Fruit fly (Drosophila melanogaster) whole organism, embryonic: ENCODE data around the gene RpS15Aa.

Experiments
- Atf6 ChIP-seq: fragments of 200-800 bp; sonication (Bioruptor generic); IDR thresholded peaks from 2 replicates; pipeline ENCODE4 v1.3.6; 2022; ENCODE audit warnings: missing biosample characterization, missing genetic modification characterization
- BEAF-32 ChIP-seq: fragments of 200-800 bp; sonication (Bioruptor generic); optimal IDR thresholded peaks from 3 replicates; lab custom pipeline; 2017; ENCODE audit warnings: missing biosample characterization, missing genetic modification characterization, mild to moderate bottlenecking, moderate library complexity, missing genetic modification reagents
- CG10267 ChIP-seq: fragments of 200-800 bp; sonication (Bioruptor generic); optimal IDR thresholded peaks from 2 replicates; lab custom pipeline; 2018; ENCODE audit warnings: missing biosample characterization, mild to moderate bottlenecking, missing genetic modification characterization, moderate library complexity
- CG14050 ChIP-seq: fragments of 200-800 bp; sonication (Bioruptor generic); IDR thresholded peaks from 3 replicates; pipeline ENCODE4 v1.3.6; 2022; ENCODE audit warnings: missing biosample characterization, missing genetic modification characterization
- CG15514 ChIP-seq: fragments of 200-800 bp; sonication (Bioruptor generic); optimal IDR thresholded peaks from 3 replicates; lab custom pipeline; 2017; ENCODE audit warnings: missing biosample characterization, missing genetic modification characterization, mild to moderate bottlenecking, moderate library complexity, missing genetic modification reagents
- CG16813 ChIP-seq: fragments of 200-800 bp; sonication (Bioruptor generic); IDR thresholded peaks from 3 replicates; pipeline ENCODE4 v1.3.6; 2022; ENCODE audit warnings: missing biosample characterization, missing genetic modification characterization; ENCODE audit not compliant: partially characterized antibody
- CG17328 ChIP-seq: fragments of 200-800 bp; sonication (Bioruptor generic); IDR thresholded peaks from 2 replicates; pipeline ENCODE4 v1.3.6; 2022; ENCODE audit warnings: missing biosample characterization, missing genetic modification characterization
- CG18262 ChIP-seq: fragments of 200-800 bp; optimal IDR thresholded peaks from 3 replicates; lab custom pipeline; 2019; ENCODE audit warnings: missing biosample characterization, mild to moderate bottlenecking, missing genetic modification characterization, moderate library complexity
- CG30020 ChIP-seq: fragments of 200-800 bp; optimal IDR thresholded peaks from 2 replicates; lab custom pipeline; 2019; ENCODE audit warnings: missing biosample characterization, mild to moderate bottlenecking, missing genetic modification characterization, moderate library complexity
- CG31224 ChIP-seq: fragments of 200-800 bp; sonication (Bioruptor generic); IDR thresholded peaks from 2 replicates; pipeline ENCODE4 v1.3.6; 2022; ENCODE audit warnings: missing biosample characterization, missing genetic modification characterization
- CG34224 ChIP-seq: fragments of 200-800 bp; sonication (Bioruptor generic); IDR thresholded peaks from 3 replicates; pipeline ENCODE4 v1.3.6; 2022; ENCODE audit warnings: missing biosample characterization, missing genetic modification characterization; ENCODE audit not compliant: partially characterized antibody
- CG6272 ChIP-seq: fragments of 200-800 bp; sonication (Bioruptor generic); IDR thresholded peaks from 2 replicates; pipeline ENCODE4 v1.3.6; 2022; ENCODE audit warnings: missing biosample characterization, missing genetic modification characterization
- CG7372 ChIP-seq: fragments of 200-800 bp; sonication (Bioruptor generic); IDR thresholded peaks from 2 replicates; pipeline ENCODE4 v1.3.6; 2022; ENCODE audit warnings: missing biosample characterization, missing genetic modification characterization
- CG7556 ChIP-seq: fragments of 200-800 bp; sonication (Bioruptor generic); optimal IDR thresholded peaks from 2 replicates; lab custom pipeline; 2017; ENCODE audit warnings: missing biosample characterization, mild to moderate bottlenecking, missing genetic modification characterization
- CG7839 ChIP-seq: fragments of 200-800 bp; sonication (Bioruptor generic); optimal IDR thresholded peaks from 3 replicates; lab custom pipeline; 2018; ENCODE audit warnings: missing biosample characterization, mild to moderate bottlenecking, missing genetic modification characterization, moderate library complexity
- CG8290 ChIP-seq, 3 experiments: fragments of 200-800 bp; sonication (Bioruptor generic); optimal IDR thresholded peaks; 2 replicates each; lab custom pipeline; 2016 to 2019; ENCODE audit warnings: missing biosample characterization in 3 of 3, missing genetic modification characterization in 3 of 3, mild to moderate bottlenecking in 2 of 3, moderate library complexity in 1 of 3
- CG9727 ChIP-seq: fragments of 200-800 bp; sonication (Bioruptor generic); optimal IDR thresholded peaks from 3 replicates; lab custom pipeline; 2017; ENCODE audit warnings: missing biosample characterization, mild to moderate bottlenecking, missing genetic modification characterization
- CG9797 ChIP-seq: fragments of 200-800 bp; sonication (Bioruptor generic); optimal IDR thresholded peaks from 3 replicates; lab custom pipeline; 2018; ENCODE audit warnings: missing biosample characterization, mild to moderate bottlenecking, missing genetic modification characterization
- CG9817 ChIP-seq: fragments of 200-800 bp; sonication (Bioruptor generic); optimal IDR thresholded peaks from 2 replicates; lab custom pipeline; 2018; ENCODE audit warnings: missing biosample characterization, mild to moderate bottlenecking, missing genetic modification characterization, moderate library complexity
- CG9932 ChIP-seq: fragments of 200-800 bp; sonication (Bioruptor generic); IDR thresholded peaks from 2 replicates; pipeline ENCODE4 v1.3.6; 2022; ENCODE audit warnings: missing biosample characterization, missing genetic modification characterization
- Chrac-16 ChIP-seq: fragments of 200-800 bp; sonication (Bioruptor generic); optimal IDR thresholded peaks from 3 replicates; lab custom pipeline; 2016; ENCODE audit warnings: missing biosample characterization, missing genetic modification characterization
- CoRest ChIP-seq: fragments of 200-800 bp; sonication (Bioruptor generic); optimal IDR thresholded peaks from 3 replicates; lab custom pipeline; 2018; ENCODE audit warnings: missing biosample characterization, mild to moderate bottlenecking, missing genetic modification characterization, moderate library complexity
- Dek ChIP-seq: fragments of 200-800 bp; sonication (Bioruptor generic); optimal IDR thresholded peaks from 3 replicates; lab custom pipeline; 2019; ENCODE audit warnings: missing biosample characterization, mild to moderate bottlenecking, missing genetic modification characterization, moderate library complexity
- Elba2 ChIP-seq: fragments of 200-800 bp; sonication (Bioruptor generic); optimal IDR thresholded peaks from 3 replicates; lab custom pipeline; 2016; ENCODE audit warnings: missing biosample characterization, missing genetic modification characterization
- Fer3 ChIP-seq: fragments of 200-800 bp; sonication (Bioruptor generic); optimal IDR thresholded peaks from 2 replicates; lab custom pipeline; 2018; ENCODE audit warnings: missing biosample characterization, mild to moderate bottlenecking, missing genetic modification characterization, moderate library complexity
- Kr ChIP-seq: fragments of 200-800 bp; sonication (Bioruptor generic); optimal IDR thresholded peaks from 2 replicates; lab custom pipeline; 2017; ENCODE audit warnings: missing biosample characterization, mild to moderate bottlenecking, missing genetic modification characterization
- MBD-R2 ChIP-seq: fragments of 200-800 bp; sonication (Bioruptor generic); IDR thresholded peaks from 2 replicates; pipeline ENCODE4 v1.3.6; 2022; ENCODE audit warnings: missing biosample characterization, missing genetic modification characterization
- Med ChIP-seq: fragments of 200-800 bp; sonication (Bioruptor generic); peaks from one replicate; lab custom pipeline; 2016; ENCODE audit warnings: missing biosample characterization, missing genetic modification characterization, mild to moderate bottlenecking, inconsistent platforms, moderate library complexity
- Nf-YB ChIP-seq: fragments of 200-800 bp; sonication (Bioruptor generic); optimal IDR thresholded peaks from 3 replicates; lab custom pipeline; 2019; ENCODE audit warnings: missing biosample characterization, mild to moderate bottlenecking, missing genetic modification characterization, moderate library complexity
- Nf-YC ChIP-seq: fragments of 200-800 bp; optimal IDR thresholded peaks from 3 replicates; lab custom pipeline; 2019; ENCODE audit warnings: missing biosample characterization, mild to moderate bottlenecking, missing genetic modification characterization, moderate library complexity
- Ptx1 ChIP-seq: fragments of 200-800 bp; sonication (Bioruptor generic); IDR thresholded peaks from 2 replicates; pipeline ENCODE4 v1.3.6; 2022; ENCODE audit warnings: missing biosample characterization, missing genetic modification characterization
- Scr ChIP-seq: fragments of 200-800 bp; sonication (Bioruptor generic); IDR thresholded peaks from 2 replicates; pipeline ENCODE4 v1.3.6; 2022; ENCODE audit warnings: missing biosample characterization, missing genetic modification characterization; ENCODE audit not compliant: partially characterized antibody
- Sox102F ChIP-seq: fragments of 200-800 bp; sonication (Bioruptor generic); optimal IDR thresholded peaks from 2 replicates; lab custom pipeline; 2018; ENCODE audit warnings: missing biosample characterization, mild to moderate bottlenecking, missing genetic modification characterization, moderate library complexity
- YL-1 ChIP-seq: fragments of 200-800 bp; sonication (Bioruptor generic); optimal IDR thresholded peaks from 3 replicates; lab custom pipeline; 2017; ENCODE audit warnings: missing biosample characterization, mild to moderate bottlenecking, missing genetic modification characterization
- bbx ChIP-seq: fragments of 200-800 bp; sonication (Bioruptor generic); IDR thresholded peaks from 2 replicates; pipeline ENCODE4 v1.3.6; 2022; ENCODE audit warnings: missing biosample characterization, missing genetic modification characterization; ENCODE audit not compliant: partially characterized antibody
- br ChIP-seq: fragments of >200 bp; optimal IDR thresholded peaks from 2 replicates; lab custom pipeline; 2017
- dmrt99B ChIP-seq: fragments of 200-800 bp; sonication (Bioruptor generic); optimal IDR thresholded peaks from 2 replicates; lab custom pipeline; 2018; ENCODE audit warnings: missing biosample characterization, mild to moderate bottlenecking, missing genetic modification characterization, moderate library complexity
- grau ChIP-seq: fragments of 200-800 bp; optimal IDR thresholded peaks from 3 replicates; lab custom pipeline; 2019; ENCODE audit warnings: missing biosample characterization, mild to moderate bottlenecking, missing genetic modification characterization, moderate library complexity
- hkb ChIP-seq, 2 experiments: fragments of 200-800 bp in 1 of 2; fragments of >200 bp in 1 of 2; sonication (Bioruptor generic) in 1 of 2; IDR thresholded peaks in 1 of 2; optimal IDR thresholded peaks in 1 of 2; 2 replicates each; pipeline versions ENCODE4 v1.3.6 to Lab custom; 2017 to 2022; ENCODE audit warnings: missing biosample characterization in 1 of 2, missing genetic modification characterization in 1 of 2
- insv ChIP-seq, 2 experiments: fragments of 200-800 bp; sonication (Bioruptor generic); optimal IDR thresholded peaks; 3 replicates each; lab custom pipeline; 2016 to 2018; ENCODE audit warnings: missing biosample characterization in 2 of 2, missing genetic modification characterization in 2 of 2
- lola ChIP-seq, 3 experiments: fragments of >200 bp in 2 of 3; fragments of 200-800 bp in 1 of 3; sonication (Bioruptor generic) in 1 of 3; optimal IDR thresholded peaks; 2 replicates each; lab custom pipeline; 2017 to 2019; ENCODE audit warnings: missing biosample characterization in 3 of 3, missing genetic modification characterization in 3 of 3, mild to moderate bottlenecking in 1 of 3, moderate library complexity in 1 of 3
- pho ChIP-seq: fragments of 200-800 bp; sonication (Bioruptor generic); optimal IDR thresholded peaks from 2 replicates; lab custom pipeline; 2016; ENCODE audit warnings: missing biosample characterization, missing genetic modification characterization
- row ChIP-seq: fragments of 200-800 bp; sonication (Bioruptor generic); IDR thresholded peaks from 3 replicates; pipeline ENCODE4 v1.3.6; 2022; ENCODE audit warnings: missing biosample characterization, missing genetic modification characterization
- sd ChIP-seq: fragments of 200-800 bp; sonication (Bioruptor generic); optimal IDR thresholded peaks from 3 replicates; lab custom pipeline; 2018; ENCODE audit warnings: missing biosample characterization, mild to moderate bottlenecking, missing genetic modification characterization, moderate library complexity
- sens ChIP-seq: fragments of 200-800 bp; sonication (Bioruptor generic); peaks from one replicate; lab custom pipeline; 2016; ENCODE audit warnings: missing biosample characterization, missing genetic modification characterization
- tx ChIP-seq: fragments of 200-800 bp; sonication (Bioruptor generic); optimal IDR thresholded peaks from 2 replicates; lab custom pipeline; 2016; ENCODE audit warnings: missing biosample characterization, missing genetic modification characterization

The RpS15Aa gene

DNA sequence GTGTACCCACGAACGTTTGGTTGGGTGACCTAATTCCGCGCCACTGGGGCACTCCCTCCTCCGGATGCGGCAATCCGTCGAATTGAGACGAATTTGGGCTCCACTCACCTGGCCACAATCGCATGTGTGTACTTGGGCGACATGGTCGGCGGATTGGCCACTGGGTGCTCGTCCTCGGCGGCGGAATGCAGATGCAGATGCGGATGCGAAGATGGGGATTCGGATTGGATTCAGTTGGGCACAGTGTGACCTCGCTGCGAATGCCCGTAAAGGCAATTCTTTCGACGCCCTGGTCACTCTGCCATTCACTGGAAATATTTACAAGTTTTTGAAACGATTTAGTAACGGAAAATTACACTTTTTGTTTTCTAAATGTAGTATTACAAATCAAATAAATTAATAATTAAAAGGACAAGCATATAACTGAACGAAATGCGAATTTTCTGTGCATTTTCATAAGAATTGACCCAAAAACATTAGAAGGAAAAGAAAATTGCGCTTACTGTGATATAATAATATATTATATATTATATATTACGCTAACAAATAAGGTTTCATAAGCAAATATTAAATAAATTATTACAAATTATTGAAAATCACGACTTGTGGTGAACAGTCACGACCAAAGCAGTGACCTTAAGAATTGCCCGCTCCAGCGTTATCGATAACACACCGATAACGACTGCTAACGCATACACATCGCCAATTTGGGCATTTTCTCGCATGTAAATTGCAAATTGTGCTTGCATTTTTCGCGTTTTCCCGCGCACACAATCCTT lies 40.9 kb downstream of the RpS15Aa start, which contains the start of gene CG1622 (continued):
- TF ChIP-seq CG16813, result peak; percentile 43; the same call in 1 of the 3 replicates
- TF ChIP-seq Elba2 (GFP tag; lab: Kevin White, UChicago), result peak; percentile 48
- TF ChIP-seq br, result no peak
- TF ChIP-seq sens (GFP tag; lab: Kevin White, UChicago), result peak; percentile 70
- peak; percentile 29; the same call in 1 of the 2 replicates for TF ChIP-seq CG17328 (GFP tag; lab: Robert Waterston, UW)
- peak; percentile 76 for TF ChIP-seq CG9932 (GFP tag; lab: Robert Waterston, UW)
- TF ChIP-seq YL-1 (GFP tag; lab: Kevin White, UChicago), result peak; percentile 16
- peak; percentile 40 for TF ChIP-seq CG15514 (GFP tag; lab: Kevin White, UChicago)
- peak; percentile 40 for TF ChIP-seq CG18262
- peak; percentile 1 for TF ChIP-seq CG8290 (GFP tag; optimal IDR thresholded peaks at IDR 0.05; lab: Kevin White, UChicago)
- TF ChIP-seq CG8290 (tag; optimal IDR thresholded peaks at IDR 0.05; lab: Kevin White, UChicago), result no peak
- TF ChIP-seq Med (GFP tag; lab: Kevin White, UChicago), result peak; percentile 70
- peak; percentile 42 for TF ChIP-seq CG9727 (GFP tag; lab: Kevin White, UChicago)
- TF ChIP-seq CG14050 (GFP tag; lab: Robert Waterston, UW), result no peak
- TF ChIP-seq CG7556 (GFP tag; lab: Kevin White, UChicago), result peak; percentile 39
- peak; percentile 47 for TF ChIP-seq BEAF-32 (GFP tag; lab: Kevin White, UChicago)
- TF ChIP-seq tx (GFP tag; lab: Kevin White, UChicago), result no peak
- peak; percentile 35 for TF ChIP-seq CG10267 (tag; lab: Kevin White, UChicago)
- no peak for TF ChIP-seq hkb (optimal IDR thresholded peaks at IDR 0.05; lab: Kevin White, UChicago)
- TF ChIP-seq hkb (GFP tag; IDR thresholded peaks at IDR 0.05; lab: Robert Waterston, UW), result peak; percentile 13; the same call in 1 of the 2 replicates
- no peak for TF ChIP-seq Sox102F
- TF ChIP-seq Atf6 (GFP tag; lab: Robert Waterston, UW), result no peak
- peak; percentile 68 for TF ChIP-seq grau (tag; lab: Kevin White, UChicago)
- TF ChIP-seq Scr, result peak; percentile 23; the same call in 1 of the 2 replicates
- TF ChIP-seq CG9817 (tag; lab: Kevin White, UChicago), result peak; percentile 27
- TF ChIP-seq bbx (GFP tag; lab: Robert Waterston, UW), result peak; percentile 39; the same call in 1 of the 2 replicates
- no peak for TF ChIP-seq pho (GFP tag; lab: Kevin White, UChicago)
- TF ChIP-seq lola (GFP tag; optimal IDR thresholded peaks at IDR 0.05; lab: Kevin White, UChicago), result peak in 1 of 3 experiments; percentile 22
- TF ChIP-seq row (GFP tag; lab: Robert Waterston, UW), result peak; percentile 83
- TF ChIP-seq CoRest (tag; lab: Kevin White, UChicago), result peak; percentile 66
- peak; percentile 50 for TF ChIP-seq CG30020 (tag; lab: Kevin White, UChicago)
- peak; percentile 41 for TF ChIP-seq sd
- TF ChIP-seq Kr (GFP tag; lab: Kevin White, UChicago), result no peak
- peak; percentile 41; the same call in 1 of the 3 replicates for TF ChIP-seq CG34224 (GFP tag; lab: Robert Waterston, UW)
- TF ChIP-seq dmrt99B (tag; lab: Kevin White, UChicago), result no peak
- TF ChIP-seq insv (GFP tag; optimal IDR thresholded peaks at IDR 0.05; lab: Kevin White, UChicago), result peak in 1 of 2 experiments; percentile 80
- peak; percentile 17 for TF ChIP-seq Chrac-16 (GFP tag; lab: Kevin White, UChicago)
- TF ChIP-seq MBD-R2 (GFP tag; lab: Robert Waterston, UW), result peak; percentile 49
- peak; percentile 7 for TF ChIP-seq Nf-YB (GFP tag; lab: Kevin White, UChicago)
- 0 out of 2 replicates have a peak, but pooled peaks have one; percentile 24 for TF ChIP-seq CG7372
- peak; percentile 39 for TF ChIP-seq Nf-YC
- peak; percentile 21 for TF ChIP-seq Dek (tag; lab: Kevin White, UChicago)
- 0 out of 2 replicates have a peak, but pooled peaks have one; percentile 21 for TF ChIP-seq CG6272
- no peak for TF ChIP-seq CG7839 (tag; lab: Kevin White, UChicago)
- TF ChIP-seq CG31224, result peak; percentile 47; the same call in 1 of the 2 replicates
- peak; percentile 8 for TF ChIP-seq Fer3 (tag; lab: Kevin White, UChicago)
- 0 out of 2 replicates have a peak, but pooled peaks have one; percentile 7 for TF ChIP-seq Ptx1 (GFP tag; lab: Robert Waterston, UW)
- peak; percentile 64 for TF ChIP-seq CG9797
